Fruit fly (Drosophila melanogaster) ovary, adult (tissue): ENCODE data around the gene CG34375.

Experiments used
- CG17801 ChIP-seq: fragments of 200-800 bp; optimal IDR thresholded peaks from 2 replicates; lab custom pipeline; 2019; ENCODE audit warnings: missing biosample characterization, mild to moderate bottlenecking, missing genetic modification characterization, moderate library complexity; ENCODE audit not compliant: partially characterized antibody

The CG34375 gene

DNA sequence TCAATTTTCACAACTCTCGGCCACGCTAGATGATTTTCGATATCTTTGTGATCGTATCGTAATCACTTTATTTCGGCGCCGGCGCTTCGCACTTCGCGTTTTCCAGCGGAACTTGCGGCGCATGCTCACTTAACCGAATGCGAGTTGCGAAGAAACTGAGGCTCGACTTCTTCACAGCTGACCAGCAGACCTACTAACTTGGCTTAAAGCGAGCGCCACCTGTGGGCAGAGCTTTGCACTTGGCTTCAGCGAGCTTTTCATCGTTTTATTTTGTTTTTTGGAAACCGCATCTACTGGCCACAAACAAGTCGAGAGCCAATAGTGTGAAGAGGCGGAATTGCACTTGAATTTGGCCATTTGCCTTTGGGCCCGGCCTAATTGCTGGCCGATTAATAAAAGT is at the start of gene CG34375:
TSS of gene CG34375 (minus strand) at position 157 of the 400 bp plus-strand sequence.
- no peak for TF ChIP-seq CG17801

DNA sequence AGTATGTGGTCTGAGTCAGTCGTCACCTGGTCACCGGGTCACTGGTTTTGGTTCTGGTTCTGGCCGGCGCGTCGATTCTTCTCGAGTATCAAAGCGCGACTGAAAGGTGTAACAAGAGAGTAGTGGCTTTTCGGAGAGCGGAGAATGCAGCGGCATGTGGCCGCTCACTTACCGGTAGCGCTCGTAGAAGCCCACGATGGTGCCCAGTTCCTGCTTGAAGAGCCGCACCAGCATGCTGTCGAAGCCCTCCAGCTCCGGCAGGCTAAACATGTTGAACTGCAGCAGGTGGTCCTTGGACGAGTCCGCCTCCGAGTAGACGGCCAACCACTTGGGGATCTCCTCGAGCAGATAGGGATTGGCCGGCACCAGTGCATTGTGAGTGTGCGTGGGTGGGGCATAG is 48.5 kb upstream of the CG34375 start, which contains the start of gene Ctns:
TSS of gene Ctns (minus strand) at position 101 of the 400 bp plus-strand sequence.
- no peak for TF ChIP-seq CG17801

DNA sequence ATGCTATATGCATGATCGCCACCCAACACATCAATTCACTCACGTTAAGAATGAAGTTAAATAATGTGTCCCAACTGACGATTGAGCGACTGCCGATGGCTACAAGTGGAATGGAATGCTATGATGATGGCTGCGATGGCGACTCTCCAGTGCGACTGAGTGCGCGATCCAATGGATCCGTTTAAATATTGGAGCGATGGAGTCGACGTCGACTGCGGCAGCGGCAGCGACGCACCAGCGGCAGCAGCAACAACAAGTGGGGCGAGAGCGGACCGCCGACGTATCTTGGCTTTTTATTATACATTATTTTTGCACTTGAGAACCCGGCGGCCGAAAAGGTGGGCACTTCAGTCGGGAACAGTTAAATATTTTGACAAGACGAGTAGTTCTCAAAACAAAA is 47.0 kb upstream of the CG34375 start:
- no peak for TF ChIP-seq CG17801

- no peak for TF ChIP-seq CG17801
Measured at dm6 chr3R:23056753-23057152, 46.4 kb upstream of the CG34375 start.

DNA sequence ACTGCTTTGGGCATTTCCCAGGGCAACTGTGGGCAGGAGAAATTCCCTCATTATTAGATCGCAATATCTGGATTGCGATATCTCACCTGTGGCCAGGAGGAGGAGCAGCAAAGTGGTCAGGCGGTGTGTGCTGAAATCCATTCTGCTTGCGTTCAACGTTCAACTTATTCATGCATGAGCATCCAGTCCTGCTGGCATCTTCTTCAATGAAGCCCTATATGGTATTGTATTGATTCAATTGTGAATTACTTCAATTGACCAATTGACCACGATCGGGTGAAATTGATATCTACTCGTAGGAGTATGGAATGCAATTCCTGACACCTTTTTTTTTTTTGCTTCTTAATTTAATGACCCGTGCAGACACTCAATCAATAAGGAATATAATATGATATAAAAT is 45.8 kb upstream of the CG34375 start:
- no peak for TF ChIP-seq CG17801

DNA sequence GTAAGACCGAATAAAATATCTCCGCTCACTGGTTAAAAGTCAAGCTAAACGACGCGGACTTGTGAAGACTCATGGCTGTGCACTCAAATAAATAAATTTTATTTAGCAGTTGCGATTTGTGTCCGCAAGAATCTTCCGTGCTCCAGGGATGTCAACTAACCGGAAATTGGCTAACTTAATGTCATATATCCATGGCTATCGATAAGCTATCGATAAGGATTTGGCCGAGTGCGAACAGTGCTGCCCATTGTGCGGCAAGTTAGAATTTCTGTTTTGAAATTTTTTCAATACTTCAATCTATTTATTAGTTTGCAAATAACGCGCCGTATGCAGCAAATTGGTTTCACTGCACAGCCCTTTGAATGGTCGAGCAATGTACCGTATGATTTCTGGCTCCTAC is 43.6 kb upstream of the CG34375 start, which contains the start of gene p53:
TSS of gene p53 (minus strand) at position 147 of the 400 bp plus-strand sequence.
- no peak for TF ChIP-seq CG17801

- no peak for TF ChIP-seq CG17801
Measured at dm6 chr3R:23053135-23053730, 42.9 kb upstream of the CG34375 start.

- TF ChIP-seq CG17801, result no peak
Measured at dm6 chr3R:23051639-23052125, 41.3 kb upstream of the CG34375 start, which contains the start of gene Gr94a. Gene Gr94a (plus strand): TSS chr3R:23051689.

DNA sequence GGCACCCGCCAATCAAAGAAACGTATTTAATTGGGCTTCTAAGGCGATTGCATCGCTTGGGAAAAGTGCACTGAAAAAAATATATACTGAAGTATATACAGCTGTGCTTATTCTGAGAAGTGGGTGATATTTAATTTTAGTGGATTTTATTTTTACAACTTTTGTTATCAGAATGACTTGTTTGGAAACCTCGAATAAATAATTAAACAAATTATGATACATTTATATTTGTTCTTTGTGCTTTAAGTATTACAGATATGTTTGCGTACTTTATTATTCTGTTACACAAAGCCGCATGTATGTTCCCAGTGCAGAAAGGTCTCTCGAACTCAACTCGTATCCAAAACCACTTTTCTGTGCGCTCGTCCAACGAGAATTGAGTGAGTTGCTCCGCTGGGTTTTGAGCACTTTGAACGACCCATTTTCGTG is 38.3 kb upstream of the CG34375 start:
- TF ChIP-seq CG17801, result no peak

DNA sequence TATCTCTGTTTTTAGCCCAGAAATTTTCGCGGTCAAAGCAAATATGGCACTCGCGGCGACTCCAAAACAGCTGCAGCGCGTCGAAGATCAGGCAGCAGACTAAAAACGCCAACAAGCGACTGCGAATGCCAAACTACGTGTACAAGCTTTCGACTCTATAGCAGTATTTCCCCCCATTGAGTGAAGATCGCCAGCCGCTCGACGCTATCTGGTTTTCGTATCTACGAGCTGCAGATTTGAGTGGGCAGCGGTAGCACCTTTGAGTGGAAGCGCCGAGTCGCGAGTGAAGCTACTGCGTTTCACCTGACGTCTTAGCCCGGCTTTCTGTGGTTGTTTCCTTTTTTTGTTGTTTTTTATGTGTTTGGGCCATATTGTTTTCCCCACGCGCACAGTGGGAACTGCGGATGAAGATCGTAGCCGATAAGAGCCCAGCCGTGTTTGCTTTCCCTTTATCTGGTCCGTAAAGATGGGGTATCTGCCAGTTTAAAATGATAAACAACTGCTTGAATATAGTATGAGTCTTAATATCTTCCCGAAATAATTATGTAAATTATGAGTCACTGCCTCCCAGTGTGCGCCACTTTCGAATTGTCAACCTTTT is 37.8 kb upstream of the CG34375 start, which contains the start of gene CG17121:
TSS of gene CG17121 (minus strand) at position 126 of the 601 bp plus-strand sequence.
- TF ChIP-seq CG17801, result no peak

DNA sequence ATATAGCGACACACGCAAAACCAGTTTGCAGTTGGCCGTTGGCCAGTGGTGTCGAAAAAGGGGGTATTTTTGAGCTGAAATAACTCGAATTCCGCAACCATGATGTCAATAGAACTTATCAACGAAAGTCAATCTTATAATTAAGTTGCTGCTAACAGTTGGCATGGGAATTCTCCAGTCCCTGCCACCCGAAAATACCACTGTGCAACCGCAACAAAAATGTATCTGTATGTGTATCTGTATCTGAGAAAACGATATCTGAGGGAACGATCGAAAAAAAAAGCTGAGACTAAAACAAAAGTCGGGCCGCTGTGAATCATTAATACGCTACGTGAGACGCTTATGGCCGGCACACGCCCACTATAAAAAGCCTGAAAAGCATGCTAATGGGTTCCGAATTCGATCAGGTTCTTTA is 36.2 kb upstream of the CG34375 start:
- no peak for TF ChIP-seq CG17801

DNA sequence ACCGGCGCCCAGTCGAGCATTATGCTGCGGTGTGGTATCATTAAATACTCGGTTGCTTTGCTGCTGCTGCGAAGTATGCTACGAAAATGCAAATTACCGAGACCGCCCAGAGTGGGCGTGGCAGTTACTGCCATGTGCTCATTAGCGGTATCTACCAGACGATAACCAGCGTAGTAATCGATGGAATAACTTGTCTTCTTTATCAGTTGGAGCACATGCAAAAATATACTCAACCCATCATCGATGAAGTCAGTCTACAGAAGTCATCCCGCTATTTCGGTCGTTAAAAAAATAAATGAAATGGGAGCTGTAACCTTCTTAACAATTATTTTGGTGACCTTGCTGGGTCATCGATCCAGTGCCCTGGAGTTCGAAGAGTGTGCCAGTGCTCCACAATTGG is 33.3 kb upstream of the CG34375 start, which contains the start of gene CG13837:
TSS of gene CG13837 (plus strand) at position 301 of the 400 bp plus-strand sequence.
- TF ChIP-seq CG17801, result no peak

dm6 chr3R:23042746-23043265 is 32.4 kb upstream of the CG34375 start:
- no peak for TF ChIP-seq CG17801

DNA sequence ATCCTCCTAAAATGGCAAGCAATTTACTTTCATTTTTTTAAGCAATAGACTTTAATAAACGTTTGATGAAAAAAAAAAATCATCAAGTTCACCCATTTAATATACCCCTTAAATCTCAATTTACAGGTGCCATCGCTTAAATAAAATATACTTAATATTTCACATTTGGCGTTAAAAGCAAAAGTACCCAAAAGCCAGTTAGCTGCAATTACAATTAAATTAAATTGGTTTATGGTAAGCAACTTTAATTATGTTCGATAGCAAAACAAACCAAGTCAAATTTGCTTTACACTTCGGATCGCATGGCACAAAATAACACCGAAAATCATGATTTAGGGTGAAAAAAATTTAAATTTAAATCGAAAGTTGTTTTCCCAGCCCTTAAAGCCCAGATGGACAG is 31.6 kb upstream of the CG34375 start, which contains the start of gene CG13838:
TSS of gene CG13838 (plus strand) at position 301 of the 400 bp plus-strand sequence.
- TF ChIP-seq CG17801, result no peak

dm6 chr3R:23038062-23038461 is 27.7 kb upstream of the CG34375 start:
- TF ChIP-seq CG17801, result no peak

dm6 chr3R:23036321-23036720 is 26.0 kb upstream of the CG34375 start:
- no peak for TF ChIP-seq CG17801

- no peak for TF ChIP-seq CG17801
Measured at dm6 chr3R:23035463-23035862, 25.1 kb upstream of the CG34375 start, which contains the start of gene CG13833. Gene CG13833 (minus strand): TSS chr3R:23035563.
